Fruit fly (Drosophila melanogaster) whole organism, embryonic: ENCODE data around the gene Slu7.
A peak's percentile ranks its signal among the peaks of the same experiment; 100 is the strongest.

Experiments
- Ada2b ChIP-seq: fragments of 200-800 bp; sonication (Bioruptor generic); IDR thresholded peaks from 2 replicates; pipeline ENCODE4 v1.3.6; 2022; ENCODE audit warnings: missing biosample characterization, missing genetic modification characterization
- CG10565 ChIP-seq: fragments of 200-800 bp; sonication (Bioruptor generic); optimal IDR thresholded peaks from 3 replicates; lab custom pipeline; 2016; ENCODE audit warnings: missing biosample characterization, mild to moderate bottlenecking, missing genetic modification characterization
- CG14710 ChIP-seq: fragments of 200-800 bp; sonication (Bioruptor generic); optimal IDR thresholded peaks from 3 replicates; lab custom pipeline; 2019; ENCODE audit warnings: missing biosample characterization, mild to moderate bottlenecking, missing genetic modification characterization, moderate library complexity
- CG15514 ChIP-seq: fragments of 200-800 bp; sonication (Bioruptor generic); optimal IDR thresholded peaks from 3 replicates; lab custom pipeline; 2017; ENCODE audit warnings: missing biosample characterization, missing genetic modification characterization, mild to moderate bottlenecking, moderate library complexity, missing genetic modification reagents
- CG15696 ChIP-seq: fragments of 200-800 bp; sonication (Bioruptor generic); optimal IDR thresholded peaks from 2 replicates; lab custom pipeline; 2019; ENCODE audit warnings: missing biosample characterization, mild to moderate bottlenecking, missing genetic modification characterization, moderate library complexity
- CG1602 ChIP-seq: fragments of 200-800 bp; sonication (Bioruptor generic); optimal IDR thresholded peaks from 3 replicates; lab custom pipeline; 2016; ENCODE audit warnings: missing biosample characterization, missing genetic modification characterization
- CG16779 ChIP-seq: fragments of 200-800 bp; sonication (Bioruptor generic); IDR thresholded peaks from 2 replicates; pipeline ENCODE4 v1.3.6; 2022; ENCODE audit warnings: missing biosample characterization, missing genetic modification characterization
- CG2129 ChIP-seq: fragments of 200-800 bp; sonication (Bioruptor generic); IDR thresholded peaks from 2 replicates; pipeline ENCODE4 v1.3.6; 2022; ENCODE audit warnings: missing biosample characterization, missing genetic modification characterization; ENCODE audit not compliant: partially characterized antibody
- CG2202 ChIP-seq: fragments of 200-800 bp; sonication (Bioruptor generic); optimal IDR thresholded peaks from 2 replicates; lab custom pipeline; 2018; ENCODE audit warnings: missing biosample characterization, mild to moderate bottlenecking, missing genetic modification characterization
- CG3281 ChIP-seq: fragments of 200-800 bp; sonication (Bioruptor generic); optimal IDR thresholded peaks from 3 replicates; lab custom pipeline; 2017; ENCODE audit warnings: missing biosample characterization, mild to moderate bottlenecking, missing genetic modification characterization
- CG4282 ChIP-seq: fragments of 200-800 bp; sonication (Bioruptor generic); optimal IDR thresholded peaks from 2 replicates; lab custom pipeline; 2016; ENCODE audit warnings: missing biosample characterization, missing genetic modification characterization
- CG4328 ChIP-seq: fragments of 200-800 bp; sonication (Bioruptor generic); optimal IDR thresholded peaks from 3 replicates; lab custom pipeline; 2017; ENCODE audit warnings: missing biosample characterization, missing genetic modification reagents, missing genetic modification characterization
- CG4404 ChIP-seq: fragments of 200-800 bp; sonication (Bioruptor generic); IDR thresholded peaks from 2 replicates; pipeline ENCODE4 v1.3.6; 2022; ENCODE audit warnings: missing biosample characterization, missing genetic modification characterization
- CG7839 ChIP-seq: fragments of 200-800 bp; sonication (Bioruptor generic); optimal IDR thresholded peaks from 3 replicates; lab custom pipeline; 2018; ENCODE audit warnings: missing biosample characterization, mild to moderate bottlenecking, missing genetic modification characterization, moderate library complexity
- CG8089 ChIP-seq: fragments of 200-800 bp; sonication (Bioruptor generic); optimal IDR thresholded peaks from 3 replicates; lab custom pipeline; 2016; ENCODE audit warnings: missing biosample characterization, missing genetic modification characterization
- CG9215 ChIP-seq: fragments of 200-800 bp; sonication (Bioruptor generic); IDR thresholded peaks from 2 replicates; pipeline ENCODE4 v1.3.6; 2022; ENCODE audit warnings: missing biosample characterization, missing genetic modification characterization
- CG9609 ChIP-seq: fragments of 200-800 bp; sonication (Bioruptor generic); optimal IDR thresholded peaks from 3 replicates; lab custom pipeline; 2016; ENCODE audit warnings: missing biosample characterization, missing genetic modification characterization
- CG9727 ChIP-seq: fragments of 200-800 bp; sonication (Bioruptor generic); optimal IDR thresholded peaks from 3 replicates; lab custom pipeline; 2017; ENCODE audit warnings: missing biosample characterization, mild to moderate bottlenecking, missing genetic modification characterization
- E2f1 ChIP-seq: fragments of 200-800 bp; sonication (Bioruptor generic); IDR thresholded peaks from 2 replicates; pipeline ENCODE4 v1.3.6; 2022; ENCODE audit warnings: missing biosample characterization, missing genetic modification characterization
- Ets97D ChIP-seq: fragments of 200-800 bp; sonication (Bioruptor generic); optimal IDR thresholded peaks from 3 replicates; lab custom pipeline; 2016; ENCODE audit warnings: missing biosample characterization, missing genetic modification characterization
- GATAe ChIP-seq: fragments of 200-800 bp; sonication (Bioruptor generic); conservative IDR thresholded peaks from 2 replicates; pipeline ENCODE4 v1.3.6; 2022; ENCODE audit warnings: missing biosample characterization, missing genetic modification characterization
- Gsc ChIP-seq: fragments of 200-800 bp; sonication (Bioruptor generic); IDR thresholded peaks from 2 replicates; pipeline ENCODE4 v1.3.6; 2022; ENCODE audit warnings: missing biosample characterization, missing genetic modification characterization
- H2.0 ChIP-seq: fragments of 200-800 bp; sonication (Bioruptor generic); IDR thresholded peaks from 2 replicates; pipeline ENCODE4 v1.3.6; 2022; ENCODE audit warnings: missing biosample characterization, missing genetic modification characterization
- HHEX ChIP-seq: fragments of 200-800 bp; sonication (Bioruptor generic); optimal IDR thresholded peaks from 3 replicates; lab custom pipeline; 2017; ENCODE audit warnings: missing biosample characterization, mild to moderate bottlenecking, missing genetic modification characterization, missing genetic modification reagents
- MESR4 ChIP-seq: fragments of 200-800 bp; sonication (Bioruptor generic); optimal IDR thresholded peaks from 2 replicates; lab custom pipeline; 2018; ENCODE audit warnings: missing biosample characterization, mild to moderate bottlenecking, missing genetic modification characterization, moderate library complexity
- Nf-YA ChIP-seq: fragments of 200-800 bp; sonication (Bioruptor generic); IDR thresholded peaks from 2 replicates; pipeline ENCODE4 v1.3.6; 2022; ENCODE audit warnings: missing biosample characterization, missing genetic modification characterization
- Rfx ChIP-seq: fragments of 200-800 bp; sonication (Bioruptor generic); IDR thresholded peaks from 2 replicates; pipeline ENCODE4 v1.3.6; 2022; ENCODE audit warnings: missing biosample characterization, missing genetic modification characterization
- br ChIP-seq: fragments of >200 bp; optimal IDR thresholded peaks from 2 replicates; lab custom pipeline; 2017
- cas ChIP-seq: fragments of 200-800 bp; sonication (Bioruptor generic); IDR thresholded peaks from 2 replicates; pipeline ENCODE4 v1.3.6; 2022; ENCODE audit warnings: missing biosample characterization, missing genetic modification characterization
- emc ChIP-seq: fragments of 200-800 bp; sonication (Bioruptor generic); optimal IDR thresholded peaks from 2 replicates; lab custom pipeline; 2016; ENCODE audit warnings: missing biosample characterization, missing genetic modification characterization
- en ChIP-seq: fragments of 200-800 bp; sonication (Bioruptor generic); optimal IDR thresholded peaks from 2 replicates; lab custom pipeline; 2016; ENCODE audit warnings: missing biosample characterization, missing genetic modification characterization
- fd102C ChIP-seq: fragments of 200-800 bp; sonication (Bioruptor generic); optimal IDR thresholded peaks from 2 replicates; lab custom pipeline; 2018; ENCODE audit warnings: missing biosample characterization, mild to moderate bottlenecking, missing genetic modification characterization, moderate library complexity
- jing ChIP-seq: fragments of 200-800 bp; sonication (Bioruptor generic); optimal IDR thresholded peaks from 2 replicates; lab custom pipeline; 2018; ENCODE audit warnings: missing biosample characterization, mild to moderate bottlenecking, missing genetic modification characterization
- kay ChIP-seq: fragments of 200-800 bp; sonication (Bioruptor generic); optimal IDR thresholded peaks from 2 replicates; lab custom pipeline; 2016; ENCODE audit warnings: missing biosample characterization, missing genetic modification characterization
- kni ChIP-seq: fragments of 200-800 bp; sonication (Bioruptor generic); optimal IDR thresholded peaks from 3 replicates; lab custom pipeline; 2017; ENCODE audit warnings: mild to moderate bottlenecking, missing biosample characterization, missing genetic modification reagents, missing genetic modification characterization
- lola ChIP-seq, 3 experiments: fragments of >200 bp in 2 of 3; fragments of 200-800 bp in 1 of 3; sonication (Bioruptor generic) in 1 of 3; optimal IDR thresholded peaks; 2 replicates each; lab custom pipeline; 2017 to 2019; ENCODE audit warnings: missing biosample characterization in 3 of 3, missing genetic modification characterization in 3 of 3, mild to moderate bottlenecking in 1 of 3, moderate library complexity in 1 of 3
- phol ChIP-seq: fragments of 200-800 bp; sonication (Bioruptor generic); optimal IDR thresholded peaks from 3 replicates; lab custom pipeline; 2018; ENCODE audit warnings: missing biosample characterization, mild to moderate bottlenecking, missing genetic modification characterization, moderate library complexity
- psq ChIP-seq: fragments of 200-800 bp; sonication (Bioruptor generic); optimal IDR thresholded peaks from 2 replicates; lab custom pipeline; 2017; ENCODE audit warnings: missing biosample characterization, missing genetic modification characterization
- ro ChIP-seq: fragments of 200-800 bp; sonication (Bioruptor generic); IDR thresholded peaks from 2 replicates; pipeline ENCODE4 v1.3.6; 2022; ENCODE audit warnings: missing biosample characterization, missing genetic modification characterization
- sd ChIP-seq: fragments of 200-800 bp; sonication (Bioruptor generic); optimal IDR thresholded peaks from 3 replicates; lab custom pipeline; 2018; ENCODE audit warnings: missing biosample characterization, mild to moderate bottlenecking, missing genetic modification characterization, moderate library complexity
- sens ChIP-seq: fragments of 200-800 bp; sonication (Bioruptor generic); peaks from one replicate; lab custom pipeline; 2016; ENCODE audit warnings: missing biosample characterization, missing genetic modification characterization
- sima ChIP-seq: fragments of 200-800 bp; sonication (Bioruptor generic); optimal IDR thresholded peaks from 2 replicates; lab custom pipeline; 2016; ENCODE audit warnings: missing biosample characterization, missing genetic modification characterization
- slp2 ChIP-seq: fragments of 200-800 bp; sonication (Bioruptor generic); optimal IDR thresholded peaks from 2 replicates; lab custom pipeline; 2016; ENCODE audit warnings: missing biosample characterization, missing genetic modification characterization
- sqz ChIP-seq: fragments of 200-800 bp; sonication (Bioruptor generic); optimal IDR thresholded peaks from 3 replicates; lab custom pipeline; 2018; ENCODE audit warnings: missing biosample characterization, mild to moderate bottlenecking, missing genetic modification characterization
- stc ChIP-seq: fragments of 200-800 bp; sonication (Bioruptor generic); IDR thresholded peaks from 2 replicates; pipeline ENCODE4 v1.3.6; 2022; ENCODE audit warnings: missing biosample characterization, missing genetic modification characterization
- ttk ChIP-seq: fragments of 200-800 bp; sonication (Bioruptor generic); IDR thresholded peaks from 2 replicates; pipeline ENCODE4 v2.1.2; 2022; ENCODE audit warnings: missing biosample characterization, missing genetic modification characterization
- tx ChIP-seq: fragments of 200-800 bp; sonication (Bioruptor generic); optimal IDR thresholded peaks from 2 replicates; lab custom pipeline; 2016; ENCODE audit warnings: missing biosample characterization, missing genetic modification characterization
- wor ChIP-seq: fragments of 200-800 bp; sonication (Bioruptor generic); IDR thresholded peaks from 2 replicates; pipeline ENCODE4 v1.3.6; 2022; ENCODE audit warnings: missing biosample characterization, missing genetic modification characterization
- yki ChIP-seq: fragments of >200 bp; optimal IDR thresholded peaks from 3 replicates; lab custom pipeline; 2018
- zen ChIP-seq: fragments of 200-800 bp; sonication (Bioruptor generic); optimal IDR thresholded peaks from 3 replicates; lab custom pipeline; 2018; ENCODE audit warnings: missing biosample characterization, mild to moderate bottlenecking, missing genetic modification characterization, moderate library complexity
- zf30C ChIP-seq: fragments of 200-800 bp; sonication (Bioruptor generic); optimal IDR thresholded peaks from 3 replicates; lab custom pipeline; 2018; ENCODE audit warnings: missing biosample characterization, mild to moderate bottlenecking, missing genetic modification characterization

Gene Slu7

DNA sequence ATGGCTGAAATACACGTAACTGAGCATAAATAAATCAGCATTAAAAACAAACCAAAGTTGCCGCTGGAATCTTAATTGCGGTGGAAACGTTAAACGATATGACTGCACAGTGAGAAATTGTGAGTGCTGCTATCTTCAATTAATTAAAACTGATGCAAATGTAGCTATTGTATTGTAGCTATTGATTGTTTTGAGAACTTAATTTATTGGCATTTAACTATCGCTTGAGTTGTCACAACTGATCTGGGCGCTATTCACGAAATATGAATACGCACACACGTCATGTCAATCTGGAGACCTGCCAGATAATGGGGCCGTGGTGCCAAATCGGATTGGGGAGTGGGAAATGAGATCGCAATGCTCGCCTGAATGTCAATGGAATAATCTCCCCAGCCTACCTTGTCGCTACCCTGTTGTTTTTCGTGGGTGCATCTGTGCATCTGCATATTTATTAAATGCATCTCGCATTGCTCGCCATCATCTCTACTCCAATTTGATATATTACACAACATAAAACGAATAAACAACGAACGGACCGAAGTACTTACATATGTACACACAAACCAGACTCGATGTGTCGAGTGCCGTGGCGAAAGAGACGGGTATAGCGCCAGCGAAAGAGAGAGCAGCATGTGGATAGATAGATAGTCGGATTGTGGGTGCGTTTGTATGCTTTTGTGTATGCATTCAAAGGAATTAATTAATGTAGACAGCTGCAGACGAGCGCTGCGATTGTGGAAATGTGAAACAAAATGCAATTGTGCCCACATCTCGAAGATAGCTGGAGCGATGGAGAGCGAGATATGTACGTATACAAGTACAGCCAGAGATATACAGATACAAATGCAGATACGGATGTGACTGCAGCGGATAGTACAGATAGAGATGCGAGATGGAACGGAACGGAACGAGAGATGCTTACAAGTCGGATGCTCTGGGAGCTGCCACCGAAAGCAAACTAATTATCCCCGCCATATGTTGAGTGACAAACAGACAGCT is 44.9 kb upstream of the Slu7 start (continued):
- TF ChIP-seq cas (GFP tag; lab: Robert Waterston, UW) (no peak), CG2202 (peak; percentile 51), wor (GFP tag; lab: Robert Waterston, UW) (no peak), Ets97D (no peak), CG9609 (GFP tag; lab: Kevin White, UChicago) (no peak), CG3281 (GFP tag; lab: Kevin White, UChicago) (no peak), sens (GFP tag; lab: Kevin White, UChicago) (peak; percentile 69), ro (GFP tag; lab: Robert Waterston, UW) (no peak), zf30C (no peak), ttk (GFP tag; lab: Robert Waterston, UW) (no peak), stc (GFP tag; lab: Robert Waterston, UW) (no peak), MESR4 (GFP tag; lab: Kevin White, UChicago) (no peak), psq (GFP tag; lab: Kevin White, UChicago) (no peak), CG9727 (peak; percentile 17), HHEX (GFP tag; lab: Kevin White, UChicago) (peak; percentile 14), yki (lab: Kevin White, UChicago) (no peak), Gsc (GFP tag; lab: Robert Waterston, UW) (no peak), en (no peak), jing (GFP tag; lab: Kevin White, UChicago) (no peak), H2.0 (GFP tag; lab: Robert Waterston, UW) (no peak), E2f1 (no peak), phol (tag; lab: Kevin White, UChicago) (no peak), CG8089 (GFP tag; lab: Kevin White, UChicago) (no peak), CG2129 (GFP tag; lab: Robert Waterston, UW) (no peak), CG4282 (no peak), CG4328 (no peak), kay (GFP tag; lab: Kevin White, UChicago) (no peak), CG15514 (GFP tag; lab: Kevin White, UChicago) (no peak), emc (GFP tag; lab: Kevin White, UChicago) (no peak), CG4404 (GFP tag; lab: Robert Waterston, UW) (no peak), CG15696 (tag; lab: Kevin White, UChicago) (peak; percentile 6), lola (GFP tag; optimal IDR thresholded peaks at IDR 0.05; lab: Kevin White, UChicago) (peak in 1 of 3 experiments; percentile 8), Nf-YA (GFP tag; lab: Robert Waterston, UW) (no peak), Ada2b (GFP tag; lab: Robert Waterston, UW) (no peak), tx (GFP tag; lab: Kevin White, UChicago) (no peak), fd102C (GFP tag; lab: Kevin White, UChicago) (no peak), Rfx (GFP tag; lab: Robert Waterston, UW) (no peak), zen (tag; lab: Kevin White, UChicago) (peak; percentile 1), GATAe (GFP tag; lab: Robert Waterston, UW) (no peak), sima (no peak), CG16779 (GFP tag; lab: Robert Waterston, UW) (no peak), CG7839 (tag; lab: Kevin White, UChicago) (no peak), CG9215 (no peak), CG1602 (no peak), CG10565 (GFP tag; lab: Kevin White, UChicago) (no peak), sqz (GFP tag; lab: Kevin White, UChicago) (no peak), CG14710 (tag; lab: Kevin White, UChicago) (peak; percentile 25), slp2 (GFP tag; lab: Kevin White, UChicago) (no peak), kni (GFP tag; lab: Kevin White, UChicago) (peak; percentile 37), sd (tag; lab: Kevin White, UChicago) (no peak), br (lab: Kevin White, UChicago) (no peak)
